Worm (Caenorhabditis elegans): ENCODE measurements around the gene Y55F3AR.2.

The Y55F3AR.2 gene

DNA sequence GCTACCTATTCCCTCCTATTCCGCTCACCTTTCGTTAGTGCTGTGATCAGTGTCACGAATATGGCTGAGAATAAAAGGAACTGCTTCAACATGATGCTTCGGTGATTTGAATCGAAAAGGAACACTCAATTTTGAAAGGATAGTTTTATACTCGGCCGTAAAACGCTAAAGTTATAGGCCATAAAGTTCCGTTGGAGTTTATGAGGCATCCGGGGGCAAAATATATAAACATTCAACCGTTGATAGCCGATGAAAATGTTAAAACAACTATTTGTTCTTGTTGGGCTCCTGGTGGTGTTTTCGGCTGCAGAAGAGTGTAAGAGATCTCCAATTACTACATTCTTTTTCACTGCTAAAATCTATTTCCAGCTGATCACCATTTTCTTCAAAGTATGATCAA lies 10.2 kb downstream of the Y55F3AR.2 start, which contains the start of the genes C44B12.9 and C44B12.3:
C44B12.9 (minus strand) TSS at position 101 of the 400 bp plus-strand sequence.
C44B12.3 (plus strand) TSS at position 249 of the 400 bp plus-strand sequence.
- no peak for TF ChIP-seq unc-62 (GFP tag; optimal IDR thresholded peaks at IDR 0.05)
- no peak for TF ChIP-seq nhr-76 (tag; optimal IDR thresholded peaks at IDR 0.05)
- no peak for TF ChIP-seq nhr-12 (tag; optimal IDR thresholded peaks at IDR 0.05)
- no peak for TF ChIP-seq mab-5 (tag; optimal IDR thresholded peaks at IDR 0.05)
- no peak for TF ChIP-seq elt-3 (tag; optimal IDR thresholded peaks at IDR 0.05)
- TF ChIP-seq tbx-8 (GFP tag; optimal IDR thresholded peaks at IDR 0.05), result no peak
- TF ChIP-seq nhr-2 (tag; optimal IDR thresholded peaks at IDR 0.05), result no peak
- TF ChIP-seq M03D4.4 (tag; optimal IDR thresholded peaks at IDR 0.05), result no peak
- TF ChIP-seq snpc-4 (tag; optimal IDR thresholded peaks at IDR 0.05), result no peak
- no peak for TF ChIP-seq zip-8 (tag; optimal IDR thresholded peaks at IDR 0.05)
- TF ChIP-seq ham-2 (GFP tag; optimal IDR thresholded peaks at IDR 0.05), result no peak
- TF ChIP-seq ceh-83 (GFP tag; optimal IDR thresholded peaks at IDR 0.05), result no peak

DNA sequence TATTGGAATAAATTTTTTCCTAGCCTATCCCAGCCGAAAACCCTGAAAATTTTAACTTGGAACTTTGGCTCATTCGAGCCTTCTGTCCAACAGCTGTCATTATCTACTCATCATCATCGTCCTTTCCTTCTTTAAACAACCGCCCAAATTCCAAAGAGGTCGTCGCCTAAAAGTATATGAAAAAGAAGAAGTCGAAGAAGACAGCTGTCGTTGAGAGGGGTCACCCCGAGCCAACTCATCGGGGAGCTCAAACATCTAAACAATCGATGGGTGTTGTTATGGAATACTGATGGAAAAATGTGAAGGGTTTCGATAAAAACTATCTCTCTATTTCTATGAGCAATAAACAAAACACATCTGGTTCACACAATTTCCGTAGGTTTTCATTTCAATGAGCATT lies 10.8 kb downstream of the Y55F3AR.2 start:
- no peak for TF ChIP-seq bed-3 (GFP tag; optimal IDR thresholded peaks at IDR 0.05)
- peak; percentile 95 for TF ChIP-seq hlh-1 (tag; optimal IDR thresholded peaks at IDR 0.05)
- peak; percentile 33 for TF ChIP-seq unc-120 (tag; optimal IDR thresholded peaks at IDR 0.05; ENCODE audit: poor library complexity, severe bottlenecking)

DNA sequence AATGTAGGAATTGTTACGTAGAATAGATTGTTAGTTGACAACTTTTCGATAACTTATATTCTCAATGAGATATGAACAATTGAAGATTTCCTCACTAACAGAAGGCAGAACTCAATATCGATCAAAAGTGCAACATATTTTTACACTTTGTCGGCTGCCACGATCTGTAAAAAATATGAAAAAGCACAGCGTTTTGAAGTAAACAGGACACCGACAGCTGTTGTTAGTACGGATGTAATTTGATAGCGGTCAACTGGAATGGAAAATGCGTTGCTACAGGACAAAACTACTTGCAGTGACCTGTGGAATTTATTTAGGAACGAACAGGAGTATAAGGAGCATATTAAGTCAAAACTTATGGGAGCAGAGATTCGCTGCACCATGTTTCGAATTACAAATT lies 11.7 kb downstream of the Y55F3AR.2 start:
- peak; percentile 83 for TF ChIP-seq hlh-1 (tag; optimal IDR thresholded peaks at IDR 0.05)
- TF ChIP-seq unc-62 (GFP tag; optimal IDR thresholded peaks at IDR 0.05), result no peak

DNA sequence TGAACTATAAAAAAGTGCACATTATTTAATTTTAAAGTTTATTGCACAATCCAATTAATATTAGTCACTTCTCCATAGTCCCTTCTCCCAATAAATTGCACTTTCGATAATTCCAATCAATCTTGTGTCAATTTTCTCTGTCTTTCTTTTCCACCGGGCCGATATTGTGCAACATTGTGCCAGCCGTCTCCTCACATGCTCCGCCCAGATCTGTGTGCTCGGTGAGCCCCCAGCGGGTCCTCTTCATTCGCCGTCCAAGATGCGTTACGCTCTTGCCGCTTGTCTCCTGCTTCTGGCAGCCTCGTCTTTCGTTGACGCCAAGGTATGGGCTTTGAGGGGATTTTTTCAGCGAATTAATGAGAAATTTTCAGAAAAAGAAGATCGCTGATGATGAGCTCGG lies 12.8 kb downstream of the Y55F3AR.2 start, which contains the start of gene ost-1:
ost-1 (plus strand) TSS at position 207 of the 400 bp plus-strand sequence.
- TF ChIP-seq sem-2 (GFP tag; optimal IDR thresholded peaks at IDR 0.05), result no peak
- TF ChIP-seq unc-62 (GFP tag; optimal IDR thresholded peaks at IDR 0.05), result peak; percentile 87
- peak; percentile 78 for TF ChIP-seq unc-120 (tag; optimal IDR thresholded peaks at IDR 0.05; ENCODE audit: poor library complexity, severe bottlenecking)
- peak; percentile 74 for TF ChIP-seq hlh-1 (tag; optimal IDR thresholded peaks at IDR 0.05)
- TF ChIP-seq ceh-43 (GFP tag; optimal IDR thresholded peaks at IDR 0.05), result no peak

DNA sequence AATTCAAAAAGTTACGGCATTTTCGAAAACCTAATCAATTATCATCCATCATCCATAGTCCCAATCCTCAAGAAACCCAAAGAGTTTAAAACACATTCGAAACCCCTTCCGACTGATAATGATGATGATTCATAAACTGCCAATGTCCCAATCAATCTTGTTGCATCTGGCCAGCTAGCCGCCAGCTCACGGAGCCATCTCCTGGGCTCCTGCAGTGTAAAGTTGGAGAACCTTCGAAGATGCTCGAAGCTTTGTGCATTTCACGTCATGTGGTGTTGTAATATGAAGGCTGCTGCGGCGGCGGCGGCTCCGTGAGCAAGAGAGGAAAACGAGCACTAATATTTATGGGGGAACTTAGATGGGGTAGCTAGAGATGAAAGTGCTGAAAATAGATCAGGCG lies 13.7 kb downstream of the Y55F3AR.2 start:
- TF ChIP-seq sptf-1 (tag; optimal IDR thresholded peaks at IDR 0.05), result peak; percentile 33
- peak; percentile 51 for TF ChIP-seq M03D4.4 (tag; optimal IDR thresholded peaks at IDR 0.05)
- peak; percentile 43 for TF ChIP-seq lsy-2 (tag; optimal IDR thresholded peaks at IDR 0.05)
- TF ChIP-seq cnd-1 (tag; optimal IDR thresholded peaks at IDR 0.05), result no peak
- TF ChIP-seq mab-5 (tag; optimal IDR thresholded peaks at IDR 0.05), result peak; percentile 60
- TF ChIP-seq ces-1 (GFP tag; optimal IDR thresholded peaks at IDR 0.05), result no peak
- TF ChIP-seq elt-1 (tag; optimal IDR thresholded peaks at IDR 0.05; ENCODE audit: borderline replicate concordance, insufficient read depth), result no peak
- no peak for TF ChIP-seq nhr-237 (tag; optimal IDR thresholded peaks at IDR 0.05)
- peak; percentile 99 for TF ChIP-seq unc-62 (GFP tag; optimal IDR thresholded peaks at IDR 0.05)
- no peak for TF ChIP-seq ztf-11 (tag; optimal IDR thresholded peaks at IDR 0.05)
- no peak for TF ChIP-seq unc-39 (tag; optimal IDR thresholded peaks at IDR 0.05)
- no peak for TF ChIP-seq lin-13 (tag; optimal IDR thresholded peaks at IDR 0.05)
- peak; percentile 95 for TF ChIP-seq hlh-1 (tag; optimal IDR thresholded peaks at IDR 0.05)
- no peak for TF ChIP-seq tbx-8 (GFP tag; optimal IDR thresholded peaks at IDR 0.05)
- no peak for TF ChIP-seq snpc-4 (tag; optimal IDR thresholded peaks at IDR 0.05)
- TF ChIP-seq unc-120 (tag; optimal IDR thresholded peaks at IDR 0.05; ENCODE audit: poor library complexity, severe bottlenecking), result peak; percentile 86

DNA sequence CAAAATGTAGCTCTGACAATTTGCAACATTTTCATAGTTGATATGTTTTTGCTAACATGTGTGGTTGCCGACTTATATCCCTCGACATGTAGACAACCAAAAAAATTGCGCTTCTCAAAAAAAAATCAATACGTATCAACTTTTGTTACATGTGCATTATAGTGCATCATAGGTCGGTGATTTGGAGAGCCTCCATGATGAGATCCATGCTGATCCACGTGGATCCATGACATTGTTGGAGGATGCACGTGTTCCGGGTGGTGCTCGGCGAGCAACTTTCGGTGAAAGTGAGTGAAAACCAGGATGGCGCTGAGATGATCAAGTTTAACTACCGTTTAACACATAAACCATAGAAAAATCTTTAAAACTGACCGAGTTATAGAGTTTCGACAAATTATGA lies 16.7 kb downstream of the Y55F3AR.2 start:
- TF ChIP-seq unc-62 (GFP tag; optimal IDR thresholded peaks at IDR 0.05), result peak; percentile 15
- TF ChIP-seq ztf-11 (tag; optimal IDR thresholded peaks at IDR 0.05), result no peak

DNA sequence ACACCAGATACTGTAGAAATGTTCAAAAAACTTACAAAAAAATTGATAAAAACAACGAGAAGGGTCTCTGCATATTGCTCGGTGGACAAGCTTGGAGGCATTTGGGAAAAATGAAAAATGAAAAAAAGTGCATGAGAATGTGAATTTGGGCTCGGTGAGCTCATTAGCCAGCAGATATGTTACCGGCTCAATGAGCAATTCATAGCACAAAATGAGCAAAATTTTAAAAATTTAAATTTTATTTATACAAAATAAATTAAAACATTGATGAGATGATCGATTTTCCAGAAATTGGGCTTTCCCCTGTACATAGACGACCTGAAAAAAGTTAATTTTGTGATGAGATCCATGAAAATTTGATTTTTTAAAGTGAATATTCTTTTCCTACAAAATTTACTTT lies 19.3 kb downstream of the Y55F3AR.2 start, which contains the start of gene srx-14:
srx-14 (minus strand) TSS at position 101 of the 400 bp plus-strand sequence.
- TF ChIP-seq M03D4.4 (tag; optimal IDR thresholded peaks at IDR 0.05) (no peak), mep-1 (tag; optimal IDR thresholded peaks at IDR 0.05) (no peak), lin-32 (GFP tag; optimal IDR thresholded peaks at IDR 0.05) (no peak), blmp-1 (tag; optimal IDR thresholded peaks at IDR 0.05) (no peak), nhr-76 (tag; optimal IDR thresholded peaks at IDR 0.05) (no peak), unc-120 (tag; optimal IDR thresholded peaks at IDR 0.05; ENCODE audit: poor library complexity, severe bottlenecking) (no peak), ham-2 (GFP tag; optimal IDR thresholded peaks at IDR 0.05) (no peak), pha-4 (tag; optimal IDR thresholded peaks at IDR 0.05) (no peak), ces-1 (GFP tag; optimal IDR thresholded peaks at IDR 0.05) (no peak), nhr-12 (tag; optimal IDR thresholded peaks at IDR 0.05) (no peak), snpc-4 (tag; optimal IDR thresholded peaks at IDR 0.05) (no peak), ceh-39 (tag; optimal IDR thresholded peaks at IDR 0.05) (no peak)
